Fruit fly (Drosophila melanogaster) whole organism, embryonic: Measurements from ENCODE around the gene CG9667.

Experiments used
- B-H1 ChIP-seq: fragments of 200-800 bp; sonication (Bioruptor generic); IDR thresholded peaks from 3 replicates; pipeline ENCODE4 v1.3.6; 2022; ENCODE audit warnings: missing biosample characterization, missing genetic modification characterization
- CG10431 ChIP-seq: fragments of 200-800 bp; sonication (Bioruptor generic); optimal IDR thresholded peaks from 3 replicates; lab custom pipeline; 2018; ENCODE audit warnings: missing biosample characterization, mild to moderate bottlenecking, missing genetic modification characterization
- CG11093 ChIP-seq: fragments of 200-800 bp; sonication (Bioruptor generic); IDR thresholded peaks from 3 replicates; pipeline ENCODE4 v1.3.6; 2022; ENCODE audit warnings: missing biosample characterization, missing genetic modification characterization
- CG11696 ChIP-seq: fragments of 200-800 bp; sonication (Bioruptor generic); IDR thresholded peaks from 2 replicates; pipeline ENCODE4 v1.3.6; 2022; ENCODE audit warnings: missing biosample characterization, missing genetic modification characterization
- CG12236 ChIP-seq: fragments of 200-800 bp; sonication (Bioruptor generic); optimal IDR thresholded peaks from 2 replicates; lab custom pipeline; 2016; ENCODE audit warnings: missing biosample characterization, missing genetic modification characterization
- CG12659 ChIP-seq: fragments of 200-800 bp; sonication (Bioruptor generic); optimal IDR thresholded peaks from 3 replicates; lab custom pipeline; 2017; ENCODE audit warnings: mild to moderate bottlenecking, missing biosample characterization, missing genetic modification reagents, missing genetic modification characterization
- CG13287 ChIP-seq: fragments of 200-800 bp; sonication (Bioruptor generic); IDR thresholded peaks from 2 replicates; pipeline ENCODE4 v1.3.6; 2022; ENCODE audit warnings: missing biosample characterization, missing genetic modification characterization; ENCODE audit not compliant: partially characterized antibody
- CG15514 ChIP-seq: fragments of 200-800 bp; sonication (Bioruptor generic); optimal IDR thresholded peaks from 3 replicates; lab custom pipeline; 2017; ENCODE audit warnings: missing biosample characterization, missing genetic modification characterization, mild to moderate bottlenecking, moderate library complexity, missing genetic modification reagents
- CG17359 ChIP-seq: fragments of 200-800 bp; sonication (Bioruptor generic); optimal IDR thresholded peaks from 3 replicates; lab custom pipeline; 2018; ENCODE audit warnings: missing biosample characterization, mild to moderate bottlenecking, missing genetic modification characterization, moderate library complexity
- CG2875 ChIP-seq: fragments of 200-800 bp; sonication (Bioruptor generic); optimal IDR thresholded peaks from 2 replicates; lab custom pipeline; 2017; ENCODE audit warnings: missing biosample characterization, mild to moderate bottlenecking, missing genetic modification characterization, missing genetic modification reagents
- CG30431 ChIP-seq: fragments of 200-800 bp; sonication (Bioruptor generic); optimal IDR thresholded peaks from 2 replicates; lab custom pipeline; 2017; ENCODE audit warnings: missing biosample characterization, missing genetic modification characterization
- CG32532 ChIP-seq: fragments of 200-800 bp; sonication (Bioruptor generic); IDR thresholded peaks from 2 replicates; pipeline ENCODE4 v1.3.6; 2022; ENCODE audit warnings: missing biosample characterization, missing genetic modification characterization
- CG6683 ChIP-seq: fragments of 200-800 bp; sonication (Bioruptor generic); optimal IDR thresholded peaks from 2 replicates; lab custom pipeline; 2017; ENCODE audit warnings: missing biosample characterization, mild to moderate bottlenecking, missing genetic modification characterization, missing genetic modification reagents
- CG8388 ChIP-seq: fragments of 200-800 bp; sonication (Bioruptor generic); optimal IDR thresholded peaks from 2 replicates; lab custom pipeline; 2019; ENCODE audit warnings: missing biosample characterization, mild to moderate bottlenecking, missing genetic modification characterization, moderate library complexity
- CG8944 ChIP-seq: fragments of 200-800 bp; sonication (Bioruptor generic); optimal IDR thresholded peaks from 3 replicates; lab custom pipeline; 2016; ENCODE audit warnings: missing biosample characterization, missing genetic modification characterization
- D ChIP-seq, 2 experiments: fragments of 200-800 bp in 1 of 2; fragments of >200 bp in 1 of 2; sonication (Bioruptor generic) in 1 of 2; optimal IDR thresholded peaks; 2 replicates in 1 of 2; 3 replicates in 1 of 2; lab custom pipeline; 2017; ENCODE audit warnings: mild to moderate bottlenecking in 1 of 2, missing biosample characterization in 1 of 2, missing genetic modification characterization in 1 of 2, missing genetic modification reagents in 1 of 2
- Dip3 ChIP-seq: fragments of 200-800 bp; sonication (Bioruptor generic); optimal IDR thresholded peaks from 3 replicates; lab custom pipeline; 2016; ENCODE audit warnings: missing biosample characterization, missing genetic modification characterization
- Drgx ChIP-seq: fragments of 200-800 bp; sonication (Bioruptor generic); IDR thresholded peaks from 2 replicates; pipeline ENCODE4 v1.3.6; 2022; ENCODE audit warnings: missing biosample characterization, missing genetic modification characterization
- E2f1 ChIP-seq: fragments of 200-800 bp; sonication (Bioruptor generic); IDR thresholded peaks from 2 replicates; pipeline ENCODE4 v1.3.6; 2022; ENCODE audit warnings: missing biosample characterization, missing genetic modification characterization
- HLH3B ChIP-seq: fragments of 200-800 bp; sonication (Bioruptor generic); IDR thresholded peaks from 2 replicates; pipeline ENCODE4 v1.3.6; 2022; ENCODE audit warnings: missing biosample characterization, missing genetic modification characterization
- HmgD ChIP-seq: fragments of 200-800 bp; sonication (Bioruptor generic); optimal IDR thresholded peaks from 3 replicates; lab custom pipeline; 2016; ENCODE audit warnings: missing biosample characterization, missing genetic modification characterization
- Hr51 ChIP-seq, 2 experiments: fragments of 200-800 bp; sonication (Bioruptor generic); optimal IDR thresholded peaks; 2 replicates in 1 of 2; 3 replicates in 1 of 2; lab custom pipeline; 2016 to 2018; ENCODE audit warnings: missing biosample characterization in 2 of 2, missing genetic modification characterization in 2 of 2, mild to moderate bottlenecking in 1 of 2, moderate library complexity in 1 of 2
- Lim3 ChIP-seq: fragments of 200-800 bp; sonication (Bioruptor generic); IDR thresholded peaks from 2 replicates; pipeline ENCODE4 v1.3.6; 2022; ENCODE audit warnings: missing biosample characterization, missing genetic modification characterization
- Mad ChIP-seq: fragments of 200-800 bp; sonication (Bioruptor generic); optimal IDR thresholded peaks from 2 replicates; lab custom pipeline; 2016; ENCODE audit warnings: missing biosample characterization, missing genetic modification characterization
- NFAT ChIP-seq: fragments of 200-800 bp; sonication (Bioruptor generic); IDR thresholded peaks from 2 replicates; pipeline ENCODE4 v1.3.6; 2022; ENCODE audit warnings: missing biosample characterization, missing genetic modification characterization
- Nf-YA ChIP-seq: fragments of 200-800 bp; sonication (Bioruptor generic); IDR thresholded peaks from 2 replicates; pipeline ENCODE4 v1.3.6; 2022; ENCODE audit warnings: missing biosample characterization, missing genetic modification characterization
- Nf-YC ChIP-seq: fragments of 200-800 bp; optimal IDR thresholded peaks from 3 replicates; lab custom pipeline; 2019; ENCODE audit warnings: missing biosample characterization, mild to moderate bottlenecking, missing genetic modification characterization, moderate library complexity
- Opbp ChIP-seq: fragments of 200-800 bp; sonication (Bioruptor generic); IDR thresholded peaks from 3 replicates; pipeline ENCODE4 v1.3.6; 2022; ENCODE audit warnings: missing biosample characterization, missing genetic modification characterization; ENCODE audit not compliant: partially characterized antibody
- Rfx ChIP-seq: fragments of 200-800 bp; sonication (Bioruptor generic); IDR thresholded peaks from 2 replicates; pipeline ENCODE4 v1.3.6; 2022; ENCODE audit warnings: missing biosample characterization, missing genetic modification characterization
- aop ChIP-seq: fragments of 200-800 bp; sonication (Bioruptor generic); IDR thresholded peaks from 2 replicates; pipeline ENCODE4 v1.3.6; 2022; ENCODE audit warnings: missing biosample characterization, missing genetic modification characterization
- bbx ChIP-seq: fragments of 200-800 bp; sonication (Bioruptor generic); IDR thresholded peaks from 2 replicates; pipeline ENCODE4 v1.3.6; 2022; ENCODE audit warnings: missing biosample characterization, missing genetic modification characterization; ENCODE audit not compliant: partially characterized antibody
- bowl ChIP-seq: fragments of 200-800 bp; sonication (Bioruptor generic); IDR thresholded peaks from 2 replicates; pipeline ENCODE4 v1.3.6; 2022; ENCODE audit warnings: missing biosample characterization, missing genetic modification characterization
- dati ChIP-seq: fragments of 200-800 bp; sonication (Bioruptor generic); IDR thresholded peaks from 2 replicates; pipeline ENCODE4 v1.3.6; 2022; ENCODE audit warnings: missing biosample characterization, missing genetic modification characterization
- dimm ChIP-seq: fragments of 200-800 bp; sonication (Bioruptor generic); IDR thresholded peaks from 2 replicates; pipeline ENCODE4 v1.3.6; 2022; ENCODE audit warnings: missing biosample characterization, missing genetic modification characterization
- emc ChIP-seq: fragments of 200-800 bp; sonication (Bioruptor generic); optimal IDR thresholded peaks from 2 replicates; lab custom pipeline; 2016; ENCODE audit warnings: missing biosample characterization, missing genetic modification characterization
- grn ChIP-seq: fragments of 200-800 bp; sonication (Bioruptor generic); optimal IDR thresholded peaks from 3 replicates; lab custom pipeline; 2017; ENCODE audit warnings: missing biosample characterization, missing genetic modification characterization
- klu ChIP-seq: fragments of 200-800 bp; sonication (Bioruptor generic); IDR thresholded peaks from 2 replicates; pipeline ENCODE4 v1.3.6; 2022; ENCODE audit warnings: missing biosample characterization, missing genetic modification characterization
- kni ChIP-seq: fragments of 200-800 bp; sonication (Bioruptor generic); optimal IDR thresholded peaks from 3 replicates; lab custom pipeline; 2017; ENCODE audit warnings: mild to moderate bottlenecking, missing biosample characterization, missing genetic modification reagents, missing genetic modification characterization
- mam ChIP-seq: fragments of 200-800 bp; sonication (Bioruptor generic); optimal IDR thresholded peaks from 3 replicates; lab custom pipeline; 2016; ENCODE audit warnings: missing biosample characterization, missing genetic modification characterization
- nerfin-1 ChIP-seq: fragments of 200-800 bp; sonication (Bioruptor generic); optimal IDR thresholded peaks from 3 replicates; lab custom pipeline; 2019; ENCODE audit warnings: missing biosample characterization, mild to moderate bottlenecking, missing genetic modification characterization, moderate library complexity
- otp ChIP-seq: fragments of 200-800 bp; sonication (Bioruptor generic); IDR thresholded peaks from 3 replicates; pipeline ENCODE4, ENCODE4 v1.3.6; 2022; ENCODE audit warnings: missing biosample characterization, missing genetic modification characterization
- pb ChIP-seq: fragments of 200-800 bp; sonication (Bioruptor generic); optimal IDR thresholded peaks from 3 replicates; lab custom pipeline; 2016; ENCODE audit warnings: missing biosample characterization, missing genetic modification characterization
- peb ChIP-seq: fragments of 200-800 bp; sonication (Bioruptor generic); IDR thresholded peaks from 2 replicates; pipeline ENCODE4 v1.3.6; 2022; ENCODE audit warnings: missing biosample characterization, missing genetic modification characterization
- ro ChIP-seq: fragments of 200-800 bp; sonication (Bioruptor generic); IDR thresholded peaks from 2 replicates; pipeline ENCODE4 v1.3.6; 2022; ENCODE audit warnings: missing biosample characterization, missing genetic modification characterization
- scrt ChIP-seq: fragments of 200-800 bp; sonication (Bioruptor generic); optimal IDR thresholded peaks from 2 replicates; lab custom pipeline; 2018; ENCODE audit warnings: missing biosample characterization, mild to moderate bottlenecking, missing genetic modification characterization, moderate library complexity
- sim ChIP-seq: fragments of 200-800 bp; sonication (Bioruptor generic); IDR thresholded peaks from 2 replicates; pipeline ENCODE4 v1.3.6; 2022; ENCODE audit warnings: missing biosample characterization, missing genetic modification characterization
- vvl ChIP-seq: fragments of 200-800 bp; sonication (Bioruptor generic); IDR thresholded peaks from 2 replicates; pipeline ENCODE4 v1.3.6; 2022; ENCODE audit warnings: missing biosample characterization, missing genetic modification characterization
- wek ChIP-seq: fragments of 200-800 bp; sonication (Bioruptor generic); optimal IDR thresholded peaks from 3 replicates; lab custom pipeline; 2018; ENCODE audit warnings: missing biosample characterization, mild to moderate bottlenecking, missing genetic modification characterization, moderate library complexity
- wor ChIP-seq: fragments of 200-800 bp; sonication (Bioruptor generic); IDR thresholded peaks from 2 replicates; pipeline ENCODE4 v1.3.6; 2022; ENCODE audit warnings: missing biosample characterization, missing genetic modification characterization
- zen2 ChIP-seq: fragments of 200-800 bp; sonication (Bioruptor generic); IDR thresholded peaks from 3 replicates; pipeline ENCODE4 v1.3.6; 2022; ENCODE audit warnings: missing biosample characterization, missing genetic modification characterization; ENCODE audit not compliant: partially characterized antibody

The CG9667 gene

dm6 chr3R:8110198-8110642 lies 15.9 kb downstream of the CG9667 start (continued):
- TF ChIP-seq Nf-YA (GFP tag; lab: Robert Waterston, UW) (no peak; the same call in 1 of the 2 replicates), vvl (peak; percentile 71), Lim3 (GFP tag; lab: Robert Waterston, UW) (no peak; the same call in 1 of the 2 replicates), HLH3B (peak; percentile 63), D (optimal IDR thresholded peaks at IDR 0.05; lab: Kevin White, UChicago) (no peak), D (GFP tag; optimal IDR thresholded peaks at IDR 0.05; lab: Kevin White, UChicago) (peak; percentile 74), zen2 (GFP tag; lab: Robert Waterston, UW) (no peak), CG32532 (GFP tag; lab: Robert Waterston, UW) (0 out of 2 replicates have a peak, but pooled peaks have one; percentile 47), scrt (GFP tag; lab: Kevin White, UChicago) (peak; percentile 53), dimm (GFP tag; lab: Robert Waterston, UW) (no peak), klu (GFP tag; lab: Robert Waterston, UW) (0 out of 2 replicates have a peak, but pooled peaks have one; percentile 42), sim (GFP tag; lab: Robert Waterston, UW) (no peak), E2f1 (GFP tag; lab: Robert Waterston, UW) (peak; percentile 35; the same call in 1 of the 2 replicates), peb (GFP tag; lab: Robert Waterston, UW) (peak; percentile 56), CG11093 (GFP tag; lab: Robert Waterston, UW) (peak; percentile 60; the same call in 1 of the 3 replicates), B-H1 (peak; percentile 46), Nf-YC (tag; lab: Kevin White, UChicago) (peak; percentile 68), pb (GFP tag; lab: Kevin White, UChicago) (peak; percentile 24), CG10431 (GFP tag; lab: Kevin White, UChicago) (no peak), wor (peak; percentile 14; the same call in 1 of the 2 replicates), CG8944 (GFP tag; lab: Kevin White, UChicago) (peak; percentile 56), CG13287 (GFP tag; lab: Robert Waterston, UW) (no peak), CG12659 (GFP tag; lab: Kevin White, UChicago) (peak; percentile 70), Mad (GFP tag; lab: Kevin White, UChicago) (peak; percentile 53), nerfin-1 (tag; lab: Kevin White, UChicago) (peak; percentile 66), CG8388 (peak; percentile 55), kni (GFP tag; lab: Kevin White, UChicago) (no peak), CG12236 (GFP tag; lab: Kevin White, UChicago) (no peak), CG30431 (GFP tag; lab: Kevin White, UChicago) (peak; percentile 24), Opbp (GFP tag; lab: Robert Waterston, UW) (no peak), bowl (GFP tag; lab: Robert Waterston, UW) (0 out of 2 replicates have a peak, but pooled peaks have one; percentile 31), otp (GFP tag; lab: Robert Waterston, UW) (no peak), CG2875 (GFP tag; lab: Kevin White, UChicago) (peak; percentile 30), Rfx (GFP tag; lab: Robert Waterston, UW) (peak; percentile 66), CG11696 (GFP tag; lab: Robert Waterston, UW) (no peak), emc (GFP tag; lab: Kevin White, UChicago) (no peak), bbx (0 out of 2 replicates have a peak, but pooled peaks have one; percentile 16), wek (GFP tag; lab: Kevin White, UChicago) (no peak), NFAT (0 out of 2 replicates have a peak, but pooled peaks have one; percentile 27), CG6683 (GFP tag; lab: Kevin White, UChicago) (peak; percentile 44), mam (peak; percentile 74), grn (GFP tag; lab: Kevin White, UChicago) (no peak), ro (GFP tag; lab: Robert Waterston, UW) (no peak), aop (GFP tag; lab: Robert Waterston, UW) (no peak), Drgx (GFP tag; lab: Robert Waterston, UW) (peak; percentile 78), CG15514 (peak; percentile 54), dati (GFP tag; lab: Robert Waterston, UW) (peak; percentile 57; the same call in 1 of the 2 replicates), Hr51 (GFP tag; optimal IDR thresholded peaks at IDR 0.05; lab: Kevin White, UChicago) (peak; percentile 22 to 63), HmgD (GFP tag; lab: Kevin White, UChicago) (no peak), CG17359 (tag; lab: Kevin White, UChicago) (peak; percentile 71), Dip3 (peak; percentile 43)
